Fruit fly (Drosophila melanogaster): Measurements from ENCODE around the gene CG33263.
A peak's percentile ranks its signal among the peaks of the same experiment; 100 is the strongest.

The CG33263 gene

dm6 chr3L:13387608-13388007, 36.4 kb downstream of the CG33263 start, which contains the start of gene CG10171 (continued):
- TF ChIP-seq CG10209 (GFP tag; optimal IDR thresholded peaks at IDR 0.05), result no peak
- no peak for TF ChIP-seq CG18476 (GFP tag; optimal IDR thresholded peaks at IDR 0.05)
- no peak for TF ChIP-seq ab (GFP tag; optimal IDR thresholded peaks at IDR 0.05)
- no peak for TF ChIP-seq Dbx (GFP tag; IDR thresholded peaks at IDR 0.05)
- TF ChIP-seq CG8359 (GFP tag; optimal IDR thresholded peaks at IDR 0.05; ENCODE audit: borderline replicate concordance), result no peak
- TF ChIP-seq E2f1 (GFP tag; IDR thresholded peaks at IDR 0.05), result 0 out of 2 replicates have a peak, but pooled peaks have one; percentile 6
- TF ChIP-seq CG9817 (tag; optimal IDR thresholded peaks at IDR 0.05), result no peak
- TF ChIP-seq Hmx (GFP tag; optimal IDR thresholded peaks at IDR 0.05), result no peak
- TF ChIP-seq CG6689 (GFP tag; IDR thresholded peaks at IDR 0.05), result no peak
- peak; percentile 34 for TF ChIP-seq Med (GFP tag)
- no peak for TF ChIP-seq Fer2 (tag; optimal IDR thresholded peaks at IDR 0.05)
- peak; percentile 76 for TF ChIP-seq Myb (GFP tag; optimal IDR thresholded peaks at IDR 0.05)
- no peak for TF ChIP-seq Deaf1 (tag; optimal IDR thresholded peaks at IDR 0.05)
- no peak for TF ChIP-seq luna (GFP tag; optimal IDR thresholded peaks at IDR 0.05)
- TF ChIP-seq CG18262 (tag; optimal IDR thresholded peaks at IDR 0.05), result no peak
- TF ChIP-seq CG10979 (tag; optimal IDR thresholded peaks at IDR 0.05), result no peak
- TF ChIP-seq CG15011 (GFP tag; optimal IDR thresholded peaks at IDR 0.05), result no peak
- TF ChIP-seq CG11696 (GFP tag; IDR thresholded peaks at IDR 0.05), result no peak
- no peak for TF ChIP-seq sens (GFP tag)
- TF ChIP-seq H15 (GFP tag; IDR thresholded peaks at IDR 0.05), result no peak
- no peak for TF ChIP-seq sd (tag; optimal IDR thresholded peaks at IDR 0.05)
- TF ChIP-seq CkIIα-i1 (GFP tag; IDR thresholded peaks at IDR 0.05), result no peak
- TF ChIP-seq CG6813 (GFP tag; optimal IDR thresholded peaks at IDR 0.05), result no peak
- no peak for TF ChIP-seq NC2β (GFP tag; optimal IDR thresholded peaks at IDR 0.05)
- TF ChIP-seq Dll (GFP tag; IDR thresholded peaks at IDR 0.05; ENCODE audit: partially characterized antibody), result peak; percentile 36; the same call in 2 of the 4 replicates
- no peak for TF ChIP-seq gro (GFP tag; optimal IDR thresholded peaks at IDR 0.05)
- no peak for TF ChIP-seq ATbp (GFP tag; optimal IDR thresholded peaks at IDR 0.05)
- TF ChIP-seq Taf1 (GFP tag; IDR thresholded peaks at IDR 0.05), result no peak
- TF ChIP-seq Camta (GFP tag; optimal IDR thresholded peaks at IDR 0.05), result no peak
- no peak for TF ChIP-seq CG14667 (GFP tag; IDR thresholded peaks at IDR 0.05)
- no peak for TF ChIP-seq grau (tag; optimal IDR thresholded peaks at IDR 0.05)
- TF ChIP-seq cato (GFP tag; optimal IDR thresholded peaks at IDR 0.05; ENCODE audit: borderline replicate concordance), result no peak
- no peak for TF ChIP-seq Dek (tag; optimal IDR thresholded peaks at IDR 0.05)
- no peak for TF ChIP-seq Stat92E (GFP tag; optimal IDR thresholded peaks at IDR 0.05)
- no peak for TF ChIP-seq danr (GFP tag; IDR thresholded peaks at IDR 0.05)
- TF ChIP-seq fd3F (GFP tag; optimal IDR thresholded peaks at IDR 0.05), result no peak
- no peak for TF ChIP-seq CG31224 (GFP tag; IDR thresholded peaks at IDR 0.05)
- peak; percentile 39 for TF ChIP-seq MESR4 (GFP tag; optimal IDR thresholded peaks at IDR 0.05)
- peak; percentile 43; the same call in 1 of the 2 replicates for TF ChIP-seq Dref (GFP tag; IDR thresholded peaks at IDR 0.05)
- no peak for TF ChIP-seq unc-4 (GFP tag; IDR thresholded peaks at IDR 0.05; ENCODE audit: partially characterized antibody)
- TF ChIP-seq CG1602 (GFP tag; optimal IDR thresholded peaks at IDR 0.05), result no peak
- peak; percentile 26 for TF ChIP-seq cad (GFP tag; optimal IDR thresholded peaks at IDR 0.05)
- TF ChIP-seq Abd-B (GFP tag; optimal IDR thresholded peaks at IDR 0.05), result peak; percentile 50
- TF ChIP-seq CG3407 (GFP tag; optimal IDR thresholded peaks at IDR 0.05), result no peak
- TF ChIP-seq CG32772 (GFP tag; IDR thresholded peaks at IDR 0.05), result no peak
- TF ChIP-seq H2.0 (GFP tag; IDR thresholded peaks at IDR 0.05), result no peak
- TF ChIP-seq CG10267 (tag; optimal IDR thresholded peaks at IDR 0.05), result peak; percentile 90
- no peak for TF ChIP-seq CG10274 (GFP tag; optimal IDR thresholded peaks at IDR 0.05)
- TF ChIP-seq CG14965 (GFP tag; optimal IDR thresholded peaks at IDR 0.05; ENCODE audit: borderline replicate concordance), result no peak
- no peak for TF ChIP-seq corto (GFP tag; optimal IDR thresholded peaks at IDR 0.05)
- no peak for TF ChIP-seq CG10565 (GFP tag; optimal IDR thresholded peaks at IDR 0.05)
